Fruit fly (Drosophila melanogaster) whole organism, embryonic: ENCODE measurements around the gene CG6790.

ENCODE experiments used
- Antp ChIP-seq: fragments of 200-800 bp; sonication (Bioruptor generic); optimal IDR thresholded peaks from 3 replicates; lab custom pipeline; 2016; ENCODE audit warnings: missing biosample characterization, missing genetic modification characterization
- B-H1 ChIP-seq: fragments of 200-800 bp; sonication (Bioruptor generic); IDR thresholded peaks from 3 replicates; pipeline ENCODE4 v1.3.6; 2022; ENCODE audit warnings: missing biosample characterization, missing genetic modification characterization
- Bdp1 ChIP-seq: fragments of 200-800 bp; sonication (Bioruptor generic); optimal IDR thresholded peaks from 3 replicates; lab custom pipeline; 2016; ENCODE audit warnings: missing biosample characterization, missing genetic modification characterization
- Blimp-1 ChIP-seq: fragments of 200-800 bp; sonication (Bioruptor generic); optimal IDR thresholded peaks from 3 replicates; lab custom pipeline; 2018; ENCODE audit warnings: missing biosample characterization, missing genetic modification characterization, mild to moderate bottlenecking, moderate library complexity, missing genetic modification reagents
- CG1024 ChIP-seq: fragments of 200-800 bp; sonication (Bioruptor generic); IDR thresholded peaks from 2 replicates; pipeline ENCODE4 v1.3.6; 2022; ENCODE audit warnings: missing biosample characterization, missing genetic modification characterization
- CG10366 ChIP-seq: fragments of 200-800 bp; sonication (Bioruptor generic); IDR thresholded peaks from 2 replicates; pipeline ENCODE4 v1.3.6; 2022; ENCODE audit warnings: missing biosample characterization, missing genetic modification characterization
- CG10959 ChIP-seq: fragments of 200-800 bp; sonication (Bioruptor generic); IDR thresholded peaks from 2 replicates; pipeline ENCODE4 v1.3.6; 2022; ENCODE audit warnings: missing biosample characterization, missing genetic modification characterization
- CG14667 ChIP-seq: fragments of 200-800 bp; sonication (Bioruptor generic); IDR thresholded peaks from 2 replicates; pipeline ENCODE4 v1.3.6; 2022; ENCODE audit warnings: missing biosample characterization, missing genetic modification characterization
- CG14710 ChIP-seq: fragments of 200-800 bp; sonication (Bioruptor generic); optimal IDR thresholded peaks from 3 replicates; lab custom pipeline; 2019; ENCODE audit warnings: missing biosample characterization, mild to moderate bottlenecking, missing genetic modification characterization, moderate library complexity
- CG15269 ChIP-seq: fragments of 200-800 bp; sonication (Bioruptor generic); optimal IDR thresholded peaks from 2 replicates; lab custom pipeline; 2018; ENCODE audit warnings: missing biosample characterization, mild to moderate bottlenecking, missing genetic modification characterization, moderate library complexity
- CG17802 ChIP-seq: fragments of 200-800 bp; sonication (Bioruptor generic); optimal IDR thresholded peaks from 2 replicates; lab custom pipeline; 2018; ENCODE audit warnings: missing biosample characterization, mild to moderate bottlenecking, missing genetic modification characterization, moderate library complexity
- CG17829 ChIP-seq: fragments of 200-800 bp; optimal IDR thresholded peaks from 2 replicates; lab custom pipeline; 2019; ENCODE audit warnings: missing biosample characterization, mild to moderate bottlenecking, missing genetic modification characterization, moderate library complexity
- CG1832 ChIP-seq: fragments of 200-800 bp; sonication (Bioruptor generic); optimal IDR thresholded peaks from 2 replicates; lab custom pipeline; 2017; ENCODE audit warnings: missing biosample characterization, mild to moderate bottlenecking, missing genetic modification characterization, inconsistent platforms
- CG18476 ChIP-seq: fragments of 200-800 bp; sonication (Bioruptor generic); optimal IDR thresholded peaks from 2 replicates; lab custom pipeline; 2016; ENCODE audit warnings: missing biosample characterization, mild to moderate bottlenecking, missing genetic modification characterization
- CG8281 ChIP-seq: fragments of 200-800 bp; sonication (Bioruptor generic); optimal IDR thresholded peaks from 2 replicates; lab custom pipeline; 2018; ENCODE audit warnings: missing biosample characterization, mild to moderate bottlenecking, missing genetic modification characterization, moderate library complexity
- CG8290 ChIP-seq, 3 experiments: fragments of 200-800 bp; sonication (Bioruptor generic); optimal IDR thresholded peaks; 2 replicates each; lab custom pipeline; 2016 to 2019; ENCODE audit warnings: missing biosample characterization in 3 of 3, missing genetic modification characterization in 3 of 3, mild to moderate bottlenecking in 2 of 3, moderate library complexity in 1 of 3
- CG8944 ChIP-seq: fragments of 200-800 bp; sonication (Bioruptor generic); optimal IDR thresholded peaks from 3 replicates; lab custom pipeline; 2016; ENCODE audit warnings: missing biosample characterization, missing genetic modification characterization
- CG9727 ChIP-seq: fragments of 200-800 bp; sonication (Bioruptor generic); optimal IDR thresholded peaks from 3 replicates; lab custom pipeline; 2017; ENCODE audit warnings: missing biosample characterization, mild to moderate bottlenecking, missing genetic modification characterization
- CrebB ChIP-seq: fragments of 200-800 bp; sonication (Bioruptor generic); optimal IDR thresholded peaks from 3 replicates; lab custom pipeline; 2018; ENCODE audit warnings: missing biosample characterization, mild to moderate bottlenecking, missing genetic modification characterization
- D19B ChIP-seq: fragments of 200-800 bp; sonication (Bioruptor generic); optimal IDR thresholded peaks from 2 replicates; lab custom pipeline; 2017; ENCODE audit warnings: missing biosample characterization, mild to moderate bottlenecking, missing genetic modification characterization
- Dp ChIP-seq: fragments of 200-800 bp; sonication (Bioruptor generic); optimal IDR thresholded peaks from 2 replicates; lab custom pipeline; 2018; ENCODE audit warnings: missing biosample characterization, mild to moderate bottlenecking, missing genetic modification characterization, moderate library complexity
- E2f1 ChIP-seq: fragments of 200-800 bp; sonication (Bioruptor generic); IDR thresholded peaks from 2 replicates; pipeline ENCODE4 v1.3.6; 2022; ENCODE audit warnings: missing biosample characterization, missing genetic modification characterization
- Elba2 ChIP-seq: fragments of 200-800 bp; sonication (Bioruptor generic); optimal IDR thresholded peaks from 3 replicates; lab custom pipeline; 2016; ENCODE audit warnings: missing biosample characterization, missing genetic modification characterization
- GATAe ChIP-seq: fragments of 200-800 bp; sonication (Bioruptor generic); conservative IDR thresholded peaks from 2 replicates; pipeline ENCODE4 v1.3.6; 2022; ENCODE audit warnings: missing biosample characterization, missing genetic modification characterization
- Hey ChIP-seq: fragments of 200-800 bp; sonication (Bioruptor generic); optimal IDR thresholded peaks from 3 replicates; lab custom pipeline; 2018; ENCODE audit warnings: missing biosample characterization, mild to moderate bottlenecking, missing genetic modification characterization
- HmgZ ChIP-seq: fragments of 200-800 bp; sonication (Bioruptor generic); optimal IDR thresholded peaks from 2 replicates; lab custom pipeline; 2018; ENCODE audit warnings: missing biosample characterization, mild to moderate bottlenecking, missing genetic modification characterization
- Hr3 ChIP-seq: fragments of 200-800 bp; sonication (Bioruptor generic); optimal IDR thresholded peaks from 3 replicates; lab custom pipeline; 2016; ENCODE audit warnings: missing biosample characterization, missing genetic modification characterization
- Max ChIP-seq: fragments of 200-800 bp; sonication (Bioruptor generic); optimal IDR thresholded peaks from 2 replicates; lab custom pipeline; 2016; ENCODE audit warnings: missing biosample characterization, mild to moderate bottlenecking, missing genetic modification characterization
- NC2α ChIP-seq: fragments of 200-800 bp; sonication (Bioruptor generic); optimal IDR thresholded peaks from 2 replicates; lab custom pipeline; 2016; ENCODE audit warnings: missing biosample characterization, missing genetic modification characterization
- Optix ChIP-seq: fragments of 200-800 bp; sonication (Bioruptor generic); IDR thresholded peaks from 3 replicates; pipeline ENCODE4 v1.3.6; 2022; ENCODE audit warnings: missing biosample characterization, missing genetic modification characterization
- Vsx1 ChIP-seq: fragments of 200-800 bp; sonication (Bioruptor generic); optimal IDR thresholded peaks from 2 replicates; lab custom pipeline; 2017; ENCODE audit warnings: missing biosample characterization, mild to moderate bottlenecking, missing genetic modification characterization, missing genetic modification reagents
- Xrp1 ChIP-seq: fragments of 200-800 bp; sonication (Bioruptor generic); IDR thresholded peaks from 2 replicates; pipeline ENCODE4 v1.3.6; 2022; ENCODE audit warnings: missing biosample characterization, missing genetic modification characterization
- bab2 ChIP-seq: fragments of 200-800 bp; sonication (Bioruptor generic); optimal IDR thresholded peaks from 2 replicates; lab custom pipeline; 2016; ENCODE audit warnings: missing biosample characterization, missing genetic modification characterization
- bowl ChIP-seq: fragments of 200-800 bp; sonication (Bioruptor generic); IDR thresholded peaks from 2 replicates; pipeline ENCODE4 v1.3.6; 2022; ENCODE audit warnings: missing biosample characterization, missing genetic modification characterization
- dimm ChIP-seq: fragments of 200-800 bp; sonication (Bioruptor generic); IDR thresholded peaks from 2 replicates; pipeline ENCODE4 v1.3.6; 2022; ENCODE audit warnings: missing biosample characterization, missing genetic modification characterization
- dm ChIP-seq: fragments of 200-800 bp; sonication (Bioruptor generic); optimal IDR thresholded peaks from 3 replicates; lab custom pipeline; 2016; ENCODE audit warnings: missing biosample characterization, missing genetic modification characterization
- dpn ChIP-seq, 2 experiments: fragments of 200-800 bp; sonication (Bioruptor generic); optimal IDR thresholded peaks; 3 replicates each; lab custom pipeline; 2016; ENCODE audit warnings: missing biosample characterization in 2 of 2, missing genetic modification characterization in 2 of 2
- esg ChIP-seq: fragments of 200-800 bp; sonication (Bioruptor generic); conservative IDR thresholded peaks from 2 replicates; pipeline ENCODE4 v1.3.6; 2022; ENCODE audit warnings: missing biosample characterization, missing genetic modification characterization
- fru ChIP-seq: fragments of >200 bp; optimal IDR thresholded peaks from 2 replicates; lab custom pipeline; 2017
- gce ChIP-seq: fragments of 200-800 bp; sonication (Bioruptor generic); IDR thresholded peaks from 3 replicates; pipeline ENCODE4 v1.3.6; 2022; ENCODE audit warnings: missing biosample characterization, missing genetic modification characterization
- jigr1 ChIP-seq: fragments of 200-800 bp; sonication (Bioruptor generic); IDR thresholded peaks from 3 replicates; pipeline ENCODE4 v1.3.6; 2022; ENCODE audit warnings: missing biosample characterization, missing genetic modification characterization
- lmd ChIP-seq: fragments of 200-800 bp; sonication (Bioruptor generic); IDR thresholded peaks from 2 replicates; pipeline ENCODE4 v1.3.6; 2022; ENCODE audit warnings: missing biosample characterization, missing genetic modification characterization
- lola ChIP-seq, 3 experiments: fragments of >200 bp in 2 of 3; fragments of 200-800 bp in 1 of 3; sonication (Bioruptor generic) in 1 of 3; optimal IDR thresholded peaks; 2 replicates each; lab custom pipeline; 2017 to 2019; ENCODE audit warnings: missing biosample characterization in 3 of 3, missing genetic modification characterization in 3 of 3, mild to moderate bottlenecking in 1 of 3, moderate library complexity in 1 of 3
- pan ChIP-seq, 4 experiments: fragments of >200 bp in 3 of 4; fragments of 200-800 bp in 1 of 4; sonication (Bioruptor generic) in 1 of 4; optimal IDR thresholded peaks in 3 of 4; IDR thresholded peaks in 1 of 4; 2 replicates each; pipeline versions ENCODE4 v1.3.6 to Lab custom; 2017 to 2022; ENCODE audit warnings: missing biosample characterization in 2 of 4, missing genetic modification characterization in 2 of 4, mixed read lengths in 1 of 4
- prd ChIP-seq, 3 experiments: fragments of >200 bp in 2 of 3; fragments of 200-800 bp in 1 of 3; sonication (Bioruptor generic) in 1 of 3; optimal IDR thresholded peaks in 2 of 3; IDR thresholded peaks in 1 of 3; 2 replicates in 2 of 3; 3 replicates in 1 of 3; pipeline versions ENCODE4 v1.3.6 to Lab custom; 2017 to 2022; ENCODE audit warnings: missing biosample characterization in 1 of 3, missing genetic modification characterization in 1 of 3
- ro ChIP-seq: fragments of 200-800 bp; sonication (Bioruptor generic); IDR thresholded peaks from 2 replicates; pipeline ENCODE4 v1.3.6; 2022; ENCODE audit warnings: missing biosample characterization, missing genetic modification characterization
- tx ChIP-seq: fragments of 200-800 bp; sonication (Bioruptor generic); optimal IDR thresholded peaks from 2 replicates; lab custom pipeline; 2016; ENCODE audit warnings: missing biosample characterization, missing genetic modification characterization
- unc-4 ChIP-seq: fragments of 200-800 bp; sonication (Bioruptor generic); IDR thresholded peaks from 2 replicates; pipeline ENCODE4 v1.3.6; 2022; ENCODE audit warnings: missing biosample characterization, missing genetic modification characterization; ENCODE audit not compliant: partially characterized antibody
- zfh2 ChIP-seq: fragments of 200-800 bp; sonication (Bioruptor generic); optimal IDR thresholded peaks from 2 replicates; lab custom pipeline; 2016; ENCODE audit warnings: missing biosample characterization, missing genetic modification characterization

Gene CG6790

dm6 chr3R:11566769-11567570 lies 11.6 kb downstream of the CG6790 start, which contains the start of the genes fabp and sea (continued):
- TF ChIP-seq tx (GFP tag; lab: Kevin White, UChicago), result no peak
- TF ChIP-seq CG8290 (GFP tag; optimal IDR thresholded peaks at IDR 0.05; lab: Kevin White, UChicago), result no peak
- peak in 1 of 2 experiments; percentile 46 for TF ChIP-seq CG8290 (tag; optimal IDR thresholded peaks at IDR 0.05; lab: Kevin White, UChicago)
- no peak for TF ChIP-seq Blimp-1 (GFP tag; lab: Kevin White, UChicago)
- TF ChIP-seq CG18476 (GFP tag; lab: Kevin White, UChicago), result no peak
- TF ChIP-seq CG1832 (GFP tag; lab: Kevin White, UChicago), result no peak
- TF ChIP-seq Bdp1 (GFP tag; lab: Kevin White, UChicago), result no peak
- no peak for TF ChIP-seq esg
- no peak for TF ChIP-seq bab2 (GFP tag; lab: Kevin White, UChicago)
- no peak for TF ChIP-seq Max
- TF ChIP-seq D19B (GFP tag; lab: Kevin White, UChicago), result no peak
- TF ChIP-seq jigr1 (GFP tag; lab: Robert Waterston, UW), result no peak
- TF ChIP-seq GATAe (GFP tag; lab: Robert Waterston, UW), result no peak
- no peak for TF ChIP-seq CrebB (tag; lab: Kevin White, UChicago)
- TF ChIP-seq bowl (GFP tag; lab: Robert Waterston, UW), result no peak
- TF ChIP-seq prd (optimal IDR thresholded peaks at IDR 0.05; lab: Kevin White, UChicago), result no peak
- no peak for TF ChIP-seq prd (GFP tag; IDR thresholded peaks at IDR 0.05; lab: Robert Waterston, UW)
- no peak for TF ChIP-seq unc-4 (GFP tag; lab: Robert Waterston, UW)
- TF ChIP-seq Hey (tag; lab: Kevin White, UChicago), result no peak
- TF ChIP-seq Dp, result no peak
- TF ChIP-seq Xrp1, result no peak
- no peak for TF ChIP-seq Antp
- no peak for TF ChIP-seq gce
- no peak for TF ChIP-seq CG9727 (GFP tag; lab: Kevin White, UChicago)
- TF ChIP-seq dpn (GFP tag; optimal IDR thresholded peaks at IDR 0.05; lab: Kevin White, UChicago), result no peak
- no peak for TF ChIP-seq HmgZ (tag; lab: Kevin White, UChicago)
- no peak for TF ChIP-seq CG17802 (tag; lab: Kevin White, UChicago)
- no peak; the same call in 2 of the 3 replicates for TF ChIP-seq B-H1 (GFP tag; lab: Robert Waterston, UW)
- no peak for TF ChIP-seq Hr3 (GFP tag; lab: Kevin White, UChicago)
- no peak for TF ChIP-seq fru
- no peak for TF ChIP-seq zfh2 (GFP tag; lab: Kevin White, UChicago)
- TF ChIP-seq Elba2 (GFP tag; lab: Kevin White, UChicago), result no peak
- no peak for TF ChIP-seq ro
- TF ChIP-seq E2f1 (GFP tag; lab: Robert Waterston, UW), result no peak
- no peak for TF ChIP-seq CG14710 (tag; lab: Kevin White, UChicago)
- TF ChIP-seq NC2α, result peak; percentile 22
- no peak for TF ChIP-seq CG17829 (tag; lab: Kevin White, UChicago)
- no peak for TF ChIP-seq Optix (GFP tag; lab: Robert Waterston, UW)
- TF ChIP-seq dm, result no peak
- no peak for TF ChIP-seq lola (GFP tag; optimal IDR thresholded peaks at IDR 0.05; lab: Kevin White, UChicago)
- no peak for TF ChIP-seq CG14667 (GFP tag; lab: Robert Waterston, UW)
- no peak for TF ChIP-seq CG10366 (GFP tag; lab: Robert Waterston, UW)
- TF ChIP-seq CG8944 (GFP tag; lab: Kevin White, UChicago), result no peak
- TF ChIP-seq lmd, result no peak
- TF ChIP-seq Vsx1 (GFP tag; lab: Kevin White, UChicago), result no peak
- no peak for TF ChIP-seq CG10959
- TF ChIP-seq dimm (GFP tag; lab: Robert Waterston, UW), result no peak
- no peak for TF ChIP-seq CG8281 (tag; lab: Kevin White, UChicago)
- TF ChIP-seq CG15269 (tag; lab: Kevin White, UChicago), result no peak
- TF ChIP-seq CG1024 (GFP tag; lab: Robert Waterston, UW), result no peak
- TF ChIP-seq pan (optimal IDR thresholded peaks at IDR 0.05; lab: Kevin White, UChicago), result no peak
- TF ChIP-seq pan (GFP tag; optimal IDR thresholded peaks at IDR 0.05 in 1 of 2, IDR thresholded peaks at IDR 0.05 in 1 of 2), result no peak
